Fruit fly (Drosophila melanogaster) whole organism, pupa: ENCODE measurements around the gene Vajk1.

Experiments used
- CG13204 ChIP-seq: fragments of 200-800 bp; sonication (Bioruptor generic); optimal IDR thresholded peaks from 2 replicates; lab custom pipeline; 2018; ENCODE audit warnings: missing biosample characterization, mild to moderate bottlenecking, missing genetic modification characterization, moderate library complexity
- Snoo ChIP-seq: fragments of 200-800 bp; sonication (Bioruptor generic); optimal IDR thresholded peaks from 3 replicates; lab custom pipeline; 2017; ENCODE audit warnings: missing biosample characterization, mild to moderate bottlenecking, missing genetic modification characterization, inconsistent platforms

DNA sequence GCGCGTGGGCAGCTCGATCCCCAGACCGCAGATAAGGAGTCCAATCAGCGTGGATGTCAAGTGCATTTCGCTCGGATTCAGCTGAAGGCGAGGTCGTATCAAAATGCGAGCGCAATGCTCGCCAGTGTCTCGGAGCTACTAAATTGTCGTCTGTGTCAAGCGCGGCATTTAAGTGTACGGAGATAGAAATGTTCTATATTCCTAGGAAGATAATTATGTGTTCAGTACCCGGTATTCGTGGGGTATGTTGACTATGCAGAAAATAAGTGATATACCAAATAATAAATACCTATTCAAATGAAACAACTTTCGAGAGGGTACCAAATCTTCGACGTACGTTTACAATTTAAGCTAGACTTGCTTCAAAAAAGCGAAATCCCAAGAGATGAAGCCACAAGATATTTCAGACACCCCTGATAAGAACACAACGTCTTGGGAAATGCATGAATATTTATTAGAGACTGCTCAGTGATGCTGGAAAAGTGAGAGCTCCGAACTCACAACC lies 44.5 kb upstream of the Vajk1 start, which contains the start of gene NimB3:
- no peak for TF ChIP-seq Snoo (tag; lab: Kevin White, UChicago)
- no peak for TF ChIP-seq CG13204
